Fruit fly (Drosophila melanogaster) Kc167 (cell line): ENCODE results near the gene Pdss2.

ENCODE experiments used
- Myc ChIP-seq: fragments of >200 bp; optimal IDR thresholded peaks from 2 replicates; lab custom pipeline; 2017; ENCODE audit warnings: missing external identifiers
- ttk ChIP-seq: sonication (Bioruptor generic); optimal IDR thresholded peaks from 2 replicates; lab custom pipeline; 2017; ENCODE audit warnings: missing external identifiers

DNA sequence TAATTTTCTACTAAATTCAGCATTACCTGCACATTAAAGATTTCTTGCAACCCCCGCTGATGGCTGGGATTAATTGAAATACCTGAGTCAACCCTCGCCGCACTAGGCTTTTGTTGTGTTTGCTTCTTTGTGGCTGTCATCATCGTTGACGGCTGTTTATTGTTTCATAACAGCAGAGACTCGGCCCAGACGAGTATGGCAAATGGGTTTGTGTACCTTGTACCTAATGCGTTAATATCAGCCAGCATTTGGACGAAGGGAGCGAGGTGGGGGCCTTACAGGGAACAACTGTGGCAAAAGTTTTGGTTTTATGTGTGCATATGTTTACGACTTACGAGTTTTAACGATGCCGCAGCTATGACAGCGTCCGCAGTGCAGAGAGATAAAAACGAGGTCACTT, 28.1 kb downstream of the Pdss2 start:
- TF ChIP-seq ttk (lab: Kevin White, UChicago) (no peak), Myc (lab: Kevin White, UChicago) (no peak)
